Worm (Caenorhabditis elegans) whole organism, L1 larva: ENCODE results near the gene sre-54.

Source experiments
- C16A3.4 ChIP-seq: fragments of 150-350 bp; optimal IDR thresholded peaks from 2 replicates; lab custom pipeline; 2014; ENCODE audit warnings: missing biosample characterization, missing genetic modification characterization
- C34B4.2 ChIP-seq: sonication (generic microtip); optimal IDR thresholded peaks from 2 replicates; lab custom pipeline; 2017; ENCODE audit warnings: mild to moderate bottlenecking, missing genetic modification characterization, missing compliant biosample characterization
- F16B12.6 ChIP-seq: fragments of 150-350 bp; optimal IDR thresholded peaks from 2 replicates; lab custom pipeline; 2014; ENCODE audit warnings: missing biosample characterization, missing genetic modification characterization
- Y116A8C.19 ChIP-seq: sonication (generic microtip); optimal IDR thresholded peaks from 2 replicates; lab custom pipeline; 2016; ENCODE audit warnings: missing compliant biosample characterization, missing genetic modification characterization, borderline replicate concordance
- aly-2 ChIP-seq: fragments of 150-350 bp; optimal IDR thresholded peaks from 2 replicates; lab custom pipeline; 2014; ENCODE audit warnings: missing biosample characterization, missing genetic modification characterization
- ama-1 ChIP-seq: fragments of 150-350 bp; optimal IDR thresholded peaks from 2 replicates; lab custom pipeline; 2014
- blmp-1 ChIP-seq: fragments of 150-350 bp; optimal IDR thresholded peaks from 2 replicates; lab custom pipeline; 2014; ENCODE audit warnings: missing biosample characterization, missing genetic modification characterization
- ceh-63 ChIP-seq: fragments of 200-800 bp; sonication (Bioruptor generic); optimal IDR thresholded peaks from 2 replicates; lab custom pipeline; 2018; ENCODE audit warnings: mild to moderate bottlenecking, missing genetic modification characterization, missing compliant biosample characterization
- ceh-8 ChIP-seq: fragments of 200-800 bp; sonication (Bioruptor generic); optimal IDR thresholded peaks from 2 replicates; lab custom pipeline; 2018; ENCODE audit warnings: mild to moderate bottlenecking, missing genetic modification characterization, moderate library complexity, missing compliant biosample characterization
- ceh-82 ChIP-seq, 3 experiments: fragments of 150-350 bp in 1 of 3; sonication (generic microtip) in 2 of 3; optimal IDR thresholded peaks; 2 replicates each; lab custom pipeline; 2014 to 2017; ENCODE audit warnings: missing biosample characterization in 3 of 3, missing genetic modification characterization in 3 of 3
- ceh-90 ChIP-seq: sonication (generic microtip); optimal IDR thresholded peaks from 2 replicates; lab custom pipeline; 2016; ENCODE audit warnings: missing genetic modification characterization, missing compliant biosample characterization
- ces-1 ChIP-seq: fragments of 150-350 bp; optimal IDR thresholded peaks from 2 replicates; lab custom pipeline; 2014; ENCODE audit warnings: missing biosample characterization, missing genetic modification reagents, missing genetic modification characterization
- dsc-1 ChIP-seq: sonication (generic microtip); optimal IDR thresholded peaks from 2 replicates; lab custom pipeline; 2016; ENCODE audit warnings: mild to moderate bottlenecking, missing genetic modification characterization, missing compliant biosample characterization
- efl-1 ChIP-seq, 4 experiments: fragments of 150-350 bp; optimal IDR thresholded peaks in 3 of 4; peaks in 1 of 4; 1 replicate in 1 of 4; 2 replicates in 3 of 4; lab custom pipeline; 2014; ENCODE audit warnings: missing biosample characterization in 2 of 4, missing genetic modification characterization in 2 of 4, missing genetic modification reagents in 2 of 4
- egl-27 ChIP-seq, 2 experiments: fragments of 150-350 bp in 1 of 2; sonication (generic microtip); optimal IDR thresholded peaks; 3 replicates each; lab custom pipeline; 2017 to 2018; ENCODE audit warnings: missing biosample characterization in 2 of 2, missing genetic modification characterization in 2 of 2, missing genetic modification reagents in 2 of 2
- elt-3 ChIP-seq, 6 experiments: fragments of 150-350 bp in 1 of 6; sonication (generic microtip); optimal IDR thresholded peaks; 2 replicates each; lab custom pipeline; 2017 to 2018; ENCODE audit warnings: missing biosample characterization in 6 of 6, missing genetic modification characterization in 6 of 6, inconsistent platforms in 1 of 6
- ets-5 ChIP-seq: fragments of 200-800 bp; sonication (Bioruptor generic); IDR thresholded peaks from 2 replicates; pipeline ENCODE4 v1.3.6; 2022; ENCODE audit warnings: missing genetic modification characterization, missing compliant biosample characterization
- fkh-10 ChIP-seq: sonication (generic microtip); optimal IDR thresholded peaks from 2 replicates; lab custom pipeline; 2017; ENCODE audit warnings: missing biosample characterization, missing genetic modification reagents, missing genetic modification characterization
- fkh-4 ChIP-seq: sonication (generic microtip); optimal IDR thresholded peaks from 2 replicates; lab custom pipeline; 2016; ENCODE audit warnings: missing compliant biosample characterization, missing genetic modification characterization, borderline replicate concordance
- fos-1 ChIP-seq: fragments of 150-350 bp; optimal IDR thresholded peaks from 2 replicates; lab custom pipeline; 2014; ENCODE audit warnings: missing biosample characterization, missing genetic modification characterization
- hlh-17 ChIP-seq: fragments of 200-800 bp; sonication (Bioruptor generic); optimal IDR thresholded peaks from 2 replicates; lab custom pipeline; 2018; ENCODE audit warnings: missing genetic modification characterization, mild to moderate bottlenecking, missing compliant biosample characterization, moderate library complexity, borderline replicate concordance
- hlh-4 ChIP-seq: sonication (generic microtip); optimal IDR thresholded peaks from 2 replicates; lab custom pipeline; 2016; ENCODE audit warnings: mild to moderate bottlenecking, missing genetic modification characterization, missing compliant biosample characterization
- isw-1 ChIP-seq: fragments of 200-800 bp; sonication (Bioruptor generic); IDR thresholded peaks from 2 replicates; pipeline ENCODE4 v1.3.6; 2022; ENCODE audit warnings: missing genetic modification characterization, missing compliant biosample characterization
- jun-1 ChIP-seq: fragments of 150-350 bp; optimal IDR thresholded peaks from 2 replicates; lab custom pipeline; 2014; ENCODE audit warnings: missing biosample characterization, missing genetic modification reagents, missing genetic modification characterization
- lin-13 ChIP-seq: fragments of 150-350 bp; optimal IDR thresholded peaks from 2 replicates; lab custom pipeline; 2014; ENCODE audit warnings: missing biosample characterization, missing genetic modification reagents, missing genetic modification characterization
- lin-14 ChIP-seq: fragments of 200-800 bp; sonication (Bioruptor generic); optimal IDR thresholded peaks from 2 replicates; lab custom pipeline; 2018; ENCODE audit warnings: mild to moderate bottlenecking, missing genetic modification characterization, moderate library complexity, missing compliant biosample characterization
- lin-39 ChIP-seq: fragments of 150-350 bp; optimal IDR thresholded peaks from 2 replicates; lab custom pipeline; 2014; ENCODE audit warnings: missing biosample characterization, missing genetic modification reagents, missing genetic modification characterization
- lir-3 ChIP-seq: sonication (generic microtip); optimal IDR thresholded peaks from 2 replicates; lab custom pipeline; 2016; ENCODE audit warnings: mild to moderate bottlenecking, missing genetic modification characterization, moderate library complexity, missing compliant biosample characterization; ENCODE audit not compliant: poor library complexity
- mep-1 ChIP-seq: fragments of 150-350 bp; optimal IDR thresholded peaks from 2 replicates; lab custom pipeline; 2014; ENCODE audit warnings: missing biosample characterization, missing genetic modification characterization
- nhr-19 ChIP-seq: fragments of 200-800 bp; sonication (Bioruptor generic); conservative IDR thresholded peaks from 2 replicates; pipeline ENCODE4 v1.3.6; 2022; ENCODE audit warnings: missing genetic modification characterization, missing compliant biosample characterization
- nhr-28 ChIP-seq: fragments of 150-350 bp; optimal IDR thresholded peaks from 2 replicates; lab custom pipeline; 2014; ENCODE audit warnings: missing biosample characterization, missing genetic modification characterization
- nhr-71 ChIP-seq: sonication (generic microtip); optimal IDR thresholded peaks from 2 replicates; lab custom pipeline; 2016; ENCODE audit warnings: mild to moderate bottlenecking, missing genetic modification characterization, moderate library complexity, missing compliant biosample characterization
- nhr-77 ChIP-seq: fragments of 150-350 bp; optimal IDR thresholded peaks from 2 replicates; lab custom pipeline; 2014; ENCODE audit warnings: missing biosample characterization, missing genetic modification characterization
- nhr-84 ChIP-seq: sonication (generic microtip); optimal IDR thresholded peaks from 2 replicates; lab custom pipeline; 2017; ENCODE audit warnings: missing biosample characterization, missing genetic modification characterization
- nhr-85 ChIP-seq: sonication (generic microtip); peaks from one replicate; lab custom pipeline; 2016; ENCODE audit warnings: missing genetic modification characterization, inconsistent platforms, missing compliant biosample characterization
- pax-3 ChIP-seq: fragments of 200-800 bp; sonication (Bioruptor generic); optimal IDR thresholded peaks from 2 replicates; lab custom pipeline; 2018; ENCODE audit warnings: mild to moderate bottlenecking, missing genetic modification characterization, moderate library complexity, missing compliant biosample characterization
- pqm-1 ChIP-seq: sonication (generic microtip); optimal IDR thresholded peaks from 3 replicates; lab custom pipeline; 2017; ENCODE audit warnings: missing biosample characterization, missing genetic modification characterization
- rnt-1 ChIP-seq: sonication (generic microtip); optimal IDR thresholded peaks from 2 replicates; lab custom pipeline; 2016; ENCODE audit warnings: mild to moderate bottlenecking, missing genetic modification characterization, moderate library complexity, missing compliant biosample characterization
- skn-1 ChIP-seq: fragments of 150-350 bp; optimal IDR thresholded peaks from 2 replicates; lab custom pipeline; 2014; ENCODE audit warnings: missing biosample characterization, missing genetic modification characterization
- snpc-4 ChIP-seq: fragments of 150-350 bp; optimal IDR thresholded peaks from 2 replicates; lab custom pipeline; 2014; ENCODE audit warnings: missing biosample characterization, missing genetic modification characterization
- sox-4 ChIP-seq: sonication (generic microtip); optimal IDR thresholded peaks from 2 replicates; lab custom pipeline; 2016; ENCODE audit warnings: missing genetic modification characterization, missing compliant biosample characterization
- sup-37 ChIP-seq: fragments of 200-800 bp; sonication (Bioruptor generic); optimal IDR thresholded peaks from 2 replicates; lab custom pipeline; 2018; ENCODE audit warnings: mild to moderate bottlenecking, missing genetic modification characterization, missing compliant biosample characterization
- swsn-7 ChIP-seq: sonication (generic microtip); optimal IDR thresholded peaks from 2 replicates; lab custom pipeline; 2016; ENCODE audit warnings: missing genetic modification characterization, missing compliant biosample characterization
- tbx-2 ChIP-seq: sonication (generic microtip); optimal IDR thresholded peaks from 2 replicates; lab custom pipeline; 2016; ENCODE audit warnings: missing genetic modification characterization, missing compliant biosample characterization
- unc-130 ChIP-seq: fragments of 150-350 bp; optimal IDR thresholded peaks from 2 replicates; lab custom pipeline; 2017; ENCODE audit warnings: missing biosample characterization, missing genetic modification characterization, inconsistent platforms
- unc-62 ChIP-seq: fragments of 150-350 bp; optimal IDR thresholded peaks from 2 replicates; lab custom pipeline; 2014; ENCODE audit warnings: missing biosample characterization, missing genetic modification reagents, missing genetic modification characterization
- xbp-1 ChIP-seq: sonication (generic microtip); optimal IDR thresholded peaks from 2 replicates; lab custom pipeline; 2016; ENCODE audit warnings: missing genetic modification characterization, missing compliant biosample characterization
- ztf-11 ChIP-seq, 2 experiments: sonication (generic microtip); optimal IDR thresholded peaks; 2 replicates each; lab custom pipeline; 2016 to 2017; ENCODE audit warnings: missing genetic modification characterization in 2 of 2, missing biosample characterization in 1 of 2, missing compliant biosample characterization in 1 of 2

The sre-54 gene

DNA sequence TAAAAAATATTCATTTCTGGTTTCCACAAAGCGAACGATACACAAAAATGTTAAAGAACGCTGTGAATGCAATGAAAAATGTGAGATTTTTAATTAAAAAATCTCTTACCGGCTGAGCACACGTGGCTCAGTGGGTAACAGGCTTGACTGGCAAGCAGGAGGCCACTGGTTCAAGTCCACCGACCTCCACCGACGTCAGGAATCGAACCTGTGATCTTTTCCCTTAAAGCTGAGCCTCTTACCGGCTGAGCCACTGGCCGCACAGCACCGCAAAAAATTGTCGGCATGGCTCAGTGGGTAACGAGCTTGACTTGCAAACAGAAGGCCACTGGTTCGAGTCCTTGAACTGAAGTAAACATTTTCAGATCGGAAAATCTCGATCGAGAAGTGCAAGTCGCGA is 12.1 kb downstream of the sre-54 start, which contains the start of gene C44C11.6:
Gene C44C11.6 (plus strand): TSS at position 23 of the 400 bp plus-strand sequence.
- TF ChIP-seq rnt-1 (tag; lab: Kevin White, UChicago) (peak; percentile 23), nhr-85 (tag; lab: Kevin White, UChicago) (no peak), ztf-11 (tag; optimal IDR thresholded peaks at IDR 0.05; lab: Kevin White, UChicago) (no peak), lir-3 (tag; lab: Kevin White, UChicago) (no peak), C34B4.2 (tag; lab: Kevin White, UChicago) (no peak), nhr-71 (tag; lab: Kevin White, UChicago) (peak; percentile 23)

DNA sequence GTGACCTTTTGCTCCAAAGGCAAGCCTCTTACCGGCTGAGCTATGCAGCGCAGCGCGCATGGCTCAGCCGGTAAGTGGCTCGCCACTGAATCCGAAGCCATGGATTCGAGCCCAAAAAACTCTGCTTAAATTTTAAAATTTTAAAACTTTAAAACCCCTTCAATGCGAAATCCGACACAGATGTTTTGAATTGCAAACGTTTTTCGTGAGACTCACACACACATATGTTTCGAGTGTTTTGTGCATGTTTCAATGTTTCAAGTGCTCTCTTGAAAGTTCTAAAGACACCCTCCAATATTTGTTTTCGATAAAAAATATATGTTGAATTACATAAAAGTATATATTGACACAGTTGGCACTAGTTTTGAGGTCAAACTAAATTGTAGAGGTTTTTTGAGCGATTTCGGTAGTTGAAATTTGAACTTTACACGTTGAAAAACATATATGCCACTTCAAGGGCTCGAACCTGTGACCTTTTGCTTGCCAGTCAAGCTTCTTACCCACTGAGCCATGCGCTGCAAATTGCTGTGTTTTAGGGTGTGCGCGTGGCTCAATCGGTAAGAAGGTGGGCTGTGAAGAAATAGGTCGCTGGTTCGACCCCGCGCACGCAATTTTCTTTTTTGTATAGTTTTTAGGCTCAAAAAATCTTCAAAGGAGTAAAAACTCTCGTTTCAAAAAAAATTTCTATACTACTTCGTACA is 13.7 kb downstream of the sre-54 start:
- no peak for TF ChIP-seq C16A3.4
- no peak for TF ChIP-seq lin-39 (tag; lab: Kevin White, UChicago)
- no peak for TF ChIP-seq pax-3 (tag; lab: Kevin White, UChicago)
- no peak for TF ChIP-seq ztf-11 (tag; optimal IDR thresholded peaks at IDR 0.05; lab: Kevin White, UChicago)
- TF ChIP-seq nhr-28: no peak
- TF ChIP-seq unc-62: no peak
- no peak for TF ChIP-seq sup-37 (GFP tag; lab: Kevin White, UChicago)
- TF ChIP-seq snpc-4 (tag; lab: Kevin White, UChicago): no peak
- no peak for TF ChIP-seq hlh-17 (GFP tag; lab: Kevin White, UChicago)
- no peak for TF ChIP-seq rnt-1 (tag; lab: Kevin White, UChicago)
- no peak for TF ChIP-seq tbx-2 (tag; lab: Kevin White, UChicago)
- no peak for TF ChIP-seq efl-1 (optimal IDR thresholded peaks at IDR 0.05; lab: Kevin White, UChicago)
- peak in 1 of 2 experiments; percentile 83 for TF ChIP-seq efl-1 (GFP tag; optimal IDR thresholded peaks at IDR 0.05 in 1 of 2; lab: Kevin White, UChicago)
- TF ChIP-seq ceh-8 (GFP tag; lab: Kevin White, UChicago): no peak
- no peak for TF ChIP-seq Y116A8C.19 (tag; lab: Kevin White, UChicago)
- no peak for TF ChIP-seq ceh-63 (GFP tag; lab: Kevin White, UChicago)
- TF ChIP-seq aly-2 (tag; lab: Kevin White, UChicago): no peak
- TF ChIP-seq swsn-7 (tag; lab: Kevin White, UChicago): no peak
- TF ChIP-seq mep-1: no peak
- TF ChIP-seq ama-1 (lab: Kevin White, UChicago): no peak
- no peak for TF ChIP-seq lin-13 (GFP tag; lab: Kevin White, UChicago)
- TF ChIP-seq blmp-1 (tag; lab: Kevin White, UChicago): no peak
- TF ChIP-seq skn-1 (tag; lab: Kevin White, UChicago): no peak
- no peak for TF ChIP-seq fkh-10
- TF ChIP-seq elt-3 (tag; optimal IDR thresholded peaks at IDR 0.05; lab: Kevin White, UChicago): no peak
- TF ChIP-seq sox-4 (tag; lab: Kevin White, UChicago): no peak
- no peak for TF ChIP-seq fos-1 (tag; lab: Kevin White, UChicago)
- TF ChIP-seq nhr-77 (tag; lab: Kevin White, UChicago): no peak
- TF ChIP-seq nhr-71 (tag; lab: Kevin White, UChicago): no peak
- no peak for TF ChIP-seq isw-1 (GFP tag; lab: Robert Waterston, UW)
- no peak for TF ChIP-seq F16B12.6
- TF ChIP-seq lin-14 (GFP tag; lab: Kevin White, UChicago): peak; percentile 7
- no peak for TF ChIP-seq C34B4.2 (tag; lab: Kevin White, UChicago)
- no peak for TF ChIP-seq unc-130 (tag; lab: Kevin White, UChicago)
- TF ChIP-seq egl-27 (tag; optimal IDR thresholded peaks at IDR 0.05; lab: Kevin White, UChicago): no peak
- TF ChIP-seq xbp-1 (tag; lab: Kevin White, UChicago): no peak
- TF ChIP-seq lir-3 (tag; lab: Kevin White, UChicago): peak; percentile 19
- no peak for TF ChIP-seq ceh-82 (tag; optimal IDR thresholded peaks at IDR 0.05; lab: Kevin White, UChicago)
- TF ChIP-seq ceh-90 (tag; lab: Kevin White, UChicago): no peak
- no peak for TF ChIP-seq ces-1
- TF ChIP-seq pqm-1: no peak
- no peak for TF ChIP-seq nhr-19
- TF ChIP-seq ets-5 (GFP tag; lab: Robert Waterston, UW): 0 out of 2 replicates have a peak, but pooled peaks have one; percentile 59
- peak; percentile 74 for TF ChIP-seq fkh-4 (tag; lab: Kevin White, UChicago)
- TF ChIP-seq jun-1 (tag; lab: Kevin White, UChicago): no peak
- TF ChIP-seq nhr-84: no peak
- peak; percentile 82 for TF ChIP-seq dsc-1 (tag; lab: Kevin White, UChicago)
- TF ChIP-seq hlh-4 (tag; lab: Kevin White, UChicago): no peak
